Fruit fly (Drosophila melanogaster) whole organism, adult: Measurements from ENCODE around the gene CG4942.

ENCODE experiments used
- CG12768 ChIP-seq: fragments of 200-800 bp; sonication (Bioruptor generic); optimal IDR thresholded peaks from 2 replicates; lab custom pipeline; 2017; ENCODE audit warnings: missing biosample characterization, missing genetic modification characterization, mild to moderate bottlenecking, moderate library complexity, missing genetic modification reagents
- CG14711 ChIP-seq: fragments of 200-800 bp; sonication (Bioruptor generic); optimal IDR thresholded peaks from 2 replicates; lab custom pipeline; 2018; ENCODE audit warnings: missing biosample characterization, mild to moderate bottlenecking, missing genetic modification characterization, moderate library complexity
- CG1620 ChIP-seq: fragments of 200-800 bp; sonication (Bioruptor generic); optimal IDR thresholded peaks from 2 replicates; lab custom pipeline; 2016; ENCODE audit warnings: missing biosample characterization, missing genetic modification characterization
- CG33017 ChIP-seq: fragments of 200-800 bp; sonication (Bioruptor generic); optimal IDR thresholded peaks from 2 replicates; lab custom pipeline; 2018; ENCODE audit warnings: missing biosample characterization, mild to moderate bottlenecking, missing genetic modification characterization, moderate library complexity
- CG5204 ChIP-seq: fragments of 200-800 bp; sonication (Bioruptor generic); optimal IDR thresholded peaks from 2 replicates; lab custom pipeline; 2016; ENCODE audit warnings: missing biosample characterization, missing genetic modification characterization
- Mnt ChIP-seq: fragments of 200-800 bp; sonication (Bioruptor generic); optimal IDR thresholded peaks from 2 replicates; lab custom pipeline; 2016; ENCODE audit warnings: missing biosample characterization, mild to moderate bottlenecking, missing genetic modification characterization
- cic ChIP-seq: fragments of 200-800 bp; sonication (Bioruptor generic); optimal IDR thresholded peaks from 2 replicates; lab custom pipeline; 2017; ENCODE audit warnings: missing biosample characterization, mild to moderate bottlenecking, missing genetic modification characterization, moderate library complexity
- kay ChIP-seq: fragments of 200-800 bp; sonication (Bioruptor generic); peaks from one replicate; lab custom pipeline; 2016; ENCODE audit warnings: missing biosample characterization, missing genetic modification characterization, borderline replicate concordance
- ovo ChIP-seq: fragments of 200-800 bp; sonication (Bioruptor generic); optimal IDR thresholded peaks from 2 replicates; lab custom pipeline; 2016; ENCODE audit warnings: missing biosample characterization, missing genetic modification characterization
- tj ChIP-seq: fragments of 200-800 bp; sonication (Bioruptor generic); optimal IDR thresholded peaks from 3 replicates; lab custom pipeline; 2017; ENCODE audit warnings: missing biosample characterization, mild to moderate bottlenecking, missing genetic modification characterization, moderate library complexity

DNA sequence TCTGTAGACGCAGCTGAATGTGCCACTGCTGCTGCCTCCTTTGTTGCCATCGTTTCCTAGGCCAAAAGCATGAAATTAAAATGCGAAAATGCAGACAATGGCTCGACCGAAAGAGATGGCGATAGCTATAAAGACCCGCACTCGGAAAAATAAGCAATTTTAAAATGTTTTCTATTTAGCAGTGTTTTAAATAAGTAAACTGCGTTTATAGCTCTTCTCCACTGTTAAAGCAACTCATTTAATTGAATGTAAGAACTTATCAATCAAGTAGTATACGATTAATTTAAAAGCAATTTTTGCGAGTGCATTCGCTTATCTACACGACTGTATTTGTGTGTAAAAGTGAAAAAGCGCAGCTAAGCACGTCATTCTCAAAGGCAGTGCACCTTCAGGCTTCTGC, 46.7 kb downstream of the CG4942 start:
- TF ChIP-seq kay (GFP tag; lab: Kevin White, UChicago) (no peak), ovo (GFP tag; lab: Kevin White, UChicago) (no peak), CG12768 (GFP tag; lab: Kevin White, UChicago) (no peak), CG5204 (GFP tag; lab: Kevin White, UChicago) (no peak), CG14711 (tag; lab: Kevin White, UChicago) (peak; percentile 18), cic (GFP tag; lab: Kevin White, UChicago) (no peak), CG33017 (tag; lab: Kevin White, UChicago) (no peak), Mnt (GFP tag; lab: Kevin White, UChicago) (no peak), tj (GFP tag; lab: Kevin White, UChicago) (no peak), CG1620 (GFP tag; lab: Kevin White, UChicago) (no peak)
